Fruit fly (Drosophila melanogaster) whole organism, pupa: ENCODE results near the gene CG4911.

Experiments
- CG10348 ChIP-seq: fragments of 200-800 bp; sonication (Bioruptor generic); IDR thresholded peaks from 2 replicates; pipeline ENCODE4 v1.3.6; 2022; ENCODE audit warnings: missing biosample characterization, missing genetic modification characterization
- CG12605 ChIP-seq: fragments of 200-800 bp; sonication (Bioruptor generic); IDR thresholded peaks from 2 replicates; pipeline ENCODE4 v1.3.6; 2022; ENCODE audit warnings: missing biosample characterization, missing genetic modification characterization
- CG13204 ChIP-seq: fragments of 200-800 bp; sonication (Bioruptor generic); optimal IDR thresholded peaks from 2 replicates; lab custom pipeline; 2018; ENCODE audit warnings: missing biosample characterization, mild to moderate bottlenecking, missing genetic modification characterization, moderate library complexity
- CG15710 ChIP-seq: fragments of 200-800 bp; sonication (Bioruptor generic); optimal IDR thresholded peaks from 2 replicates; lab custom pipeline; 2018; ENCODE audit warnings: missing biosample characterization, mild to moderate bottlenecking, missing genetic modification characterization, moderate library complexity
- CG17806 ChIP-seq: fragments of 200-800 bp; sonication (Bioruptor generic); optimal IDR thresholded peaks from 2 replicates; lab custom pipeline; 2018; ENCODE audit warnings: missing biosample characterization, mild to moderate bottlenecking, missing genetic modification characterization, moderate library complexity
- CG32121 ChIP-seq: fragments of 200-800 bp; sonication (Bioruptor generic); IDR thresholded peaks from 2 replicates; pipeline ENCODE4 v1.3.6; 2022; ENCODE audit warnings: missing biosample characterization, missing genetic modification characterization
- CG34367 ChIP-seq: fragments of 200-800 bp; sonication (Bioruptor generic); optimal IDR thresholded peaks from 2 replicates; lab custom pipeline; 2018; ENCODE audit warnings: missing biosample characterization, mild to moderate bottlenecking, missing genetic modification characterization
- CG8159 ChIP-seq: fragments of 200-800 bp; sonication (Bioruptor generic); optimal IDR thresholded peaks from 3 replicates; lab custom pipeline; 2018; ENCODE audit warnings: missing biosample characterization, mild to moderate bottlenecking, missing genetic modification characterization, moderate library complexity
- CG8301 ChIP-seq: fragments of 200-800 bp; sonication (Bioruptor generic); optimal IDR thresholded peaks from 2 replicates; lab custom pipeline; 2018; ENCODE audit warnings: missing biosample characterization, mild to moderate bottlenecking, missing genetic modification characterization
- EcR ChIP-seq: fragments of 200-800 bp; sonication (Bioruptor generic); optimal IDR thresholded peaks from 3 replicates; lab custom pipeline; 2019; ENCODE audit warnings: missing biosample characterization, missing genetic modification characterization, mild to moderate bottlenecking, moderate library complexity, missing genetic modification reagents
- Pif1B ChIP-seq: fragments of 200-800 bp; sonication (Bioruptor generic); optimal IDR thresholded peaks from 3 replicates; lab custom pipeline; 2016; ENCODE audit warnings: missing biosample characterization, missing genetic modification characterization
- Snoo ChIP-seq: fragments of 200-800 bp; sonication (Bioruptor generic); optimal IDR thresholded peaks from 3 replicates; lab custom pipeline; 2017; ENCODE audit warnings: missing biosample characterization, mild to moderate bottlenecking, missing genetic modification characterization, inconsistent platforms
- fd96Ca ChIP-seq: fragments of 200-800 bp; sonication (Bioruptor generic); IDR thresholded peaks from 3 replicates; pipeline ENCODE4 v1.3.6; 2022; ENCODE audit warnings: missing biosample characterization, missing genetic modification characterization
- rn ChIP-seq: fragments of 200-800 bp; sonication (Bioruptor generic); IDR thresholded peaks from 2 replicates; pipeline ENCODE4 v1.3.6; 2022; ENCODE audit warnings: missing biosample characterization, missing genetic modification characterization

DNA sequence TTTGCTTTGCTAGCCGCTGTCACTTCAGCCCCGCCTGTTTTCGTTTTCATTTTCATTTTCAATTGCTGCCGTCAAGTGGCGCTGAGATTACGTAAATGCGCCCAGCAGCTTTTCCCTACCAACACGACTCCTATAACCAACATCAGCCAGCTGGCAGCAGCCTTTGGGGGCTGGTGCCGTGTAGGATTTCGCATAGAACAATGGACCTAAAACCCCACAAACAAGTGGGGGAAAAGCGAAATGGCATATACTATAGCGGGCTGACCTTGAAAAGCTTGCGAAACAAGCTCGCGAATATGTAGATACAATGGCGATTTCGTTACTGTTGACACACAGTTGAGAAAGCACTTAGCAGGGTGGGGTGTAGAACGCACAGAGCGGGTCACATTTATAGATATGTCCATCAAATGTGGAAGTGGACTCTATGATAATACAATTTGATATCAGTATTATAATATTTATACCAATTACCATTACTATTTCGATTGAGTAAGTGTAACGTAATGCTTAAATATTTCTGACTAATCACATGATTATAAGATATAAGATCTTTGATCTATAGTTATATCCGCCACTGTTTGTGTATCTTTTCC lies 12.8 kb downstream of the CG4911 start:
- no peak for TF ChIP-seq CG10348 (GFP tag; lab: Robert Waterston, UW)
- peak; percentile 16 for TF ChIP-seq CG15710
- no peak for TF ChIP-seq rn (GFP tag; lab: Robert Waterston, UW)
- peak; percentile 11 for TF ChIP-seq CG8159
- no peak for TF ChIP-seq CG8301
- peak; percentile 7 for TF ChIP-seq CG34367 (tag; lab: Kevin White, UChicago)
- no peak for TF ChIP-seq CG12605 (GFP tag; lab: Robert Waterston, UW)
- no peak for TF ChIP-seq CG17806 (tag; lab: Kevin White, UChicago)
- no peak for TF ChIP-seq EcR (GFP tag; lab: Kevin White, UChicago)
- TF ChIP-seq Pif1B (GFP tag; lab: Kevin White, UChicago): no peak
- TF ChIP-seq CG13204 (GFP tag; lab: Kevin White, UChicago): no peak
- no peak for TF ChIP-seq fd96Ca
- no peak for TF ChIP-seq Snoo
- no peak for TF ChIP-seq CG32121
